Worm (Caenorhabditis elegans): ENCODE data around the gene C30H6.8.

ce11 chrIV:17367294-17367693, 14.8 kb upstream of the C30H6.8 start, which contains the start of gene zipt-17:
- TF ChIP-seq snpc-3.4 (tag; optimal IDR thresholded peaks at IDR 0.05) (no peak), nfyb-1 (GFP tag; IDR thresholded peaks at IDR 0.05) (no peak), nhr-90 (tag; optimal IDR thresholded peaks at IDR 0.05) (no peak), nhr-120 (GFP tag; IDR thresholded peaks at IDR 0.05) (no peak), lin-35 (GFP tag; optimal IDR thresholded peaks at IDR 0.05) (no peak), snpc-4 (GFP tag; optimal IDR thresholded peaks at IDR 0.05) (no peak), snpc-4 (tag; optimal IDR thresholded peaks at IDR 0.05) (no peak), unc-130 (GFP tag; optimal IDR thresholded peaks at IDR 0.05) (no peak), ekl-4 (GFP tag; IDR thresholded peaks at IDR 0.05) (no peak), ztf-22 (GFP tag; optimal IDR thresholded peaks at IDR 0.05) (no peak), F52B5.7 (tag; optimal IDR thresholded peaks at IDR 0.05) (no peak), pha-4 (tag; optimal IDR thresholded peaks at IDR 0.05) (no peak), snpc-1.1 (tag; optimal IDR thresholded peaks at IDR 0.05; ENCODE audit: insufficient read depth) (no peak), fkh-3 (tag; optimal IDR thresholded peaks at IDR 0.05) (no peak), ztf-6 (GFP tag; IDR thresholded peaks at IDR 0.05) (no peak)
